Worm (Caenorhabditis elegans): ENCODE data around the gene fbxa-115.

Gene fbxa-115

ce11 chrV:20223725-20224124 is 31.8 kb upstream of the fbxa-115 start:
- no peak for TF ChIP-seq Y48G9A.11 (GFP tag; IDR thresholded peaks at IDR 0.05)
- TF ChIP-seq nhr-102 (tag; optimal IDR thresholded peaks at IDR 0.05) = no peak
- TF ChIP-seq dpl-1 (GFP tag; optimal IDR thresholded peaks at IDR 0.05) = no peak
- TF ChIP-seq aha-1 (tag) = no peak
- TF ChIP-seq lim-7 (GFP tag; IDR thresholded peaks at IDR 0.05) = no peak

ce11 chrV:20220604-20221003 is 28.7 kb upstream of the fbxa-115 start:
- no peak for TF ChIP-seq nhr-41 (GFP tag; IDR thresholded peaks at IDR 0.05)
- TF ChIP-seq nhr-11 (tag; optimal IDR thresholded peaks at IDR 0.05) = no peak
- TF ChIP-seq ceh-62 (tag; optimal IDR thresholded peaks at IDR 0.05) = no peak
- TF ChIP-seq ceh-20 (GFP tag; IDR thresholded peaks at IDR 0.05) = no peak
- TF ChIP-seq Y5F2A.4 (GFP tag; optimal IDR thresholded peaks at IDR 0.05) = no peak
- no peak for TF ChIP-seq egl-43 (GFP tag; IDR thresholded peaks at IDR 0.05)
- TF ChIP-seq lin-39 (tag; optimal IDR thresholded peaks at IDR 0.05) = no peak
- TF ChIP-seq F37D6.2 (tag; optimal IDR thresholded peaks at IDR 0.05) = no peak
- no peak for TF ChIP-seq nhr-6 (tag; optimal IDR thresholded peaks at IDR 0.05)
- TF ChIP-seq nhr-25 (tag; optimal IDR thresholded peaks at IDR 0.05; ENCODE audit: borderline replicate concordance, insufficient read depth) = no peak

- TF ChIP-seq nhr-237 (tag; optimal IDR thresholded peaks at IDR 0.05) = no peak
- no peak for TF ChIP-seq ama-1 (optimal IDR thresholded peaks at IDR 0.05)
- no peak for TF ChIP-seq spr-3 (GFP tag; optimal IDR thresholded peaks at IDR 0.05)
- TF ChIP-seq spr-1 (tag; optimal IDR thresholded peaks at IDR 0.05) = no peak
- TF ChIP-seq saeg-2 (GFP tag; IDR thresholded peaks at IDR 0.05) = no peak
- no peak for TF ChIP-seq tra-1 (GFP tag; IDR thresholded peaks at IDR 0.05)
- no peak for TF ChIP-seq pha-4 (GFP tag; IDR thresholded peaks at IDR 0.05)
- no peak for TF ChIP-seq pha-4 (tag; optimal IDR thresholded peaks at IDR 0.05)
- TF ChIP-seq nhr-102 (tag; optimal IDR thresholded peaks at IDR 0.05) = no peak
- TF ChIP-seq Y48G9A.11 (GFP tag; IDR thresholded peaks at IDR 0.05) = no peak
- no peak for TF ChIP-seq F49E8.2 (tag; optimal IDR thresholded peaks at IDR 0.05; ENCODE audit: borderline replicate concordance)
- no peak for TF ChIP-seq nhr-25 (tag; optimal IDR thresholded peaks at IDR 0.05; ENCODE audit: borderline replicate concordance, insufficient read depth)
- no peak for TF ChIP-seq F10B5.3 (tag; optimal IDR thresholded peaks at IDR 0.05)
- no peak for TF ChIP-seq daf-12 (tag; optimal IDR thresholded peaks at IDR 0.05)
- no peak for TF ChIP-seq daf-8 (GFP tag; IDR thresholded peaks at IDR 0.05)
- TF ChIP-seq nhr-77 (tag; optimal IDR thresholded peaks at IDR 0.05) = no peak
- no peak for TF ChIP-seq T26A8.4 (GFP tag; IDR thresholded peaks at IDR 0.05)
- no peak for TF ChIP-seq lin-1 (GFP tag; IDR thresholded peaks at IDR 0.05)
- no peak for TF ChIP-seq mdt-29 (GFP tag; IDR thresholded peaks at IDR 0.05)
Measured at ce11 chrV:20215197-20215596, 23.2 kb upstream of the fbxa-115 start, which contains the start of gene Y113G7B.11. TSS of gene Y113G7B.11 (minus strand) at chrV:20215297.

ce11 chrV:20213097-20213496 is 21.1 kb upstream of the fbxa-115 start:
- TF ChIP-seq gei-8 (GFP tag; optimal IDR thresholded peaks at IDR 0.05) = no peak
- no peak for TF ChIP-seq daf-16 (GFP tag; optimal IDR thresholded peaks at IDR 0.05)
- peak; percentile 79 for TF ChIP-seq daf-16 (tag; optimal IDR thresholded peaks at IDR 0.05)

- TF ChIP-seq zip-2 (tag; optimal IDR thresholded peaks at IDR 0.05) (no peak), Y105C5A.15 (GFP tag; IDR thresholded peaks at IDR 0.05) (no peak), zfp-3 (GFP tag; conservative IDR thresholded peaks at IDR 0.05) (no peak), aha-1 (tag) (peak; percentile 44), pha-4 (GFP tag; IDR thresholded peaks at IDR 0.05) (no peak), pha-4 (tag; optimal IDR thresholded peaks at IDR 0.05) (no peak)
Measured at ce11 chrV:20212584-20212983, 20.6 kb upstream of the fbxa-115 start, which contains the start of gene Y113G7B.12. TSS of gene Y113G7B.12 (minus strand) at chrV:20212684.

Data from whole organism, L4 larva.